Fruit fly (Drosophila melanogaster) whole organism, embryonic: ENCODE data around the gene CG43925.
A peak's percentile ranks its signal among the peaks of the same experiment; 100 is the strongest.

ENCODE experiments used
- Ada2b ChIP-seq: fragments of 200-800 bp; sonication (Bioruptor generic); IDR thresholded peaks from 2 replicates; pipeline ENCODE4 v1.3.6; 2022; ENCODE audit warnings: missing biosample characterization, missing genetic modification characterization
- B-H1 ChIP-seq: fragments of 200-800 bp; sonication (Bioruptor generic); IDR thresholded peaks from 3 replicates; pipeline ENCODE4 v1.3.6; 2022; ENCODE audit warnings: missing biosample characterization, missing genetic modification characterization
- CG10366 ChIP-seq: fragments of 200-800 bp; sonication (Bioruptor generic); IDR thresholded peaks from 2 replicates; pipeline ENCODE4 v1.3.6; 2022; ENCODE audit warnings: missing biosample characterization, missing genetic modification characterization
- CG12942 ChIP-seq: fragments of 200-800 bp; sonication (Bioruptor generic); optimal IDR thresholded peaks from 3 replicates; lab custom pipeline; 2016; ENCODE audit warnings: missing biosample characterization, missing genetic modification characterization
- CG13123 ChIP-seq: fragments of 200-800 bp; sonication (Bioruptor generic); optimal IDR thresholded peaks from 2 replicates; lab custom pipeline; 2016; ENCODE audit warnings: missing biosample characterization, missing genetic modification characterization
- CG13287 ChIP-seq: fragments of 200-800 bp; sonication (Bioruptor generic); IDR thresholded peaks from 2 replicates; pipeline ENCODE4 v1.3.6; 2022; ENCODE audit warnings: missing biosample characterization, missing genetic modification characterization; ENCODE audit not compliant: partially characterized antibody
- CG13775 ChIP-seq: fragments of 200-800 bp; sonication (Bioruptor generic); optimal IDR thresholded peaks from 3 replicates; lab custom pipeline; 2017; ENCODE audit warnings: missing biosample characterization, mild to moderate bottlenecking, missing genetic modification characterization
- CG14050 ChIP-seq: fragments of 200-800 bp; sonication (Bioruptor generic); IDR thresholded peaks from 3 replicates; pipeline ENCODE4 v1.3.6; 2022; ENCODE audit warnings: missing biosample characterization, missing genetic modification characterization
- CG15514 ChIP-seq: fragments of 200-800 bp; sonication (Bioruptor generic); optimal IDR thresholded peaks from 3 replicates; lab custom pipeline; 2017; ENCODE audit warnings: missing biosample characterization, missing genetic modification characterization, mild to moderate bottlenecking, moderate library complexity, missing genetic modification reagents
- CG1603 ChIP-seq: fragments of 200-800 bp; sonication (Bioruptor generic); optimal IDR thresholded peaks from 2 replicates; lab custom pipeline; 2019; ENCODE audit warnings: missing biosample characterization, mild to moderate bottlenecking, missing genetic modification characterization, moderate library complexity
- CG1647 ChIP-seq: fragments of 200-800 bp; sonication (Bioruptor generic); optimal IDR thresholded peaks from 3 replicates; lab custom pipeline; 2016; ENCODE audit warnings: missing biosample characterization, missing genetic modification characterization
- CG16863 ChIP-seq: fragments of 200-800 bp; sonication (Bioruptor generic); optimal IDR thresholded peaks from 3 replicates; lab custom pipeline; 2016; ENCODE audit warnings: missing biosample characterization, missing genetic modification characterization
- CG2120 ChIP-seq: fragments of 200-800 bp; sonication (Bioruptor generic); optimal IDR thresholded peaks from 3 replicates; lab custom pipeline; 2016; ENCODE audit warnings: missing biosample characterization, missing genetic modification characterization
- CG2199 ChIP-seq: fragments of 200-800 bp; sonication (Bioruptor generic); IDR thresholded peaks from 3 replicates; pipeline ENCODE4 v1.3.6; 2022; ENCODE audit warnings: missing biosample characterization, missing genetic modification characterization
- CG31365 ChIP-seq: fragments of 200-800 bp; sonication (Bioruptor generic); optimal IDR thresholded peaks from 2 replicates; lab custom pipeline; 2018; ENCODE audit warnings: missing biosample characterization, mild to moderate bottlenecking, missing genetic modification characterization
- CG42726 ChIP-seq: fragments of 200-800 bp; sonication (Bioruptor generic); IDR thresholded peaks from 2 replicates; pipeline ENCODE4 v1.3.6; 2022; ENCODE audit warnings: missing biosample characterization, missing genetic modification characterization; ENCODE audit not compliant: partially characterized antibody
- CG6254 ChIP-seq: fragments of 200-800 bp; sonication (Bioruptor generic); optimal IDR thresholded peaks from 3 replicates; lab custom pipeline; 2017; ENCODE audit warnings: mild to moderate bottlenecking, missing biosample characterization, missing genetic modification reagents, missing genetic modification characterization
- CG6654 ChIP-seq: fragments of 200-800 bp; sonication (Bioruptor generic); optimal IDR thresholded peaks from 2 replicates; lab custom pipeline; 2017; ENCODE audit warnings: missing biosample characterization, mild to moderate bottlenecking, missing genetic modification characterization
- CG7963 ChIP-seq: fragments of 200-800 bp; sonication (Bioruptor generic); IDR thresholded peaks from 3 replicates; pipeline ENCODE4 v1.3.6; 2022; ENCODE audit warnings: missing biosample characterization, missing genetic modification characterization; ENCODE audit not compliant: partially characterized antibody
- CG8359 ChIP-seq: fragments of 200-800 bp; sonication (Bioruptor generic); optimal IDR thresholded peaks from 2 replicates; lab custom pipeline; 2017; ENCODE audit warnings: missing biosample characterization, mild to moderate bottlenecking, missing genetic modification characterization, borderline replicate concordance
- CG9797 ChIP-seq: fragments of 200-800 bp; sonication (Bioruptor generic); optimal IDR thresholded peaks from 3 replicates; lab custom pipeline; 2018; ENCODE audit warnings: missing biosample characterization, mild to moderate bottlenecking, missing genetic modification characterization
- CG9876 ChIP-seq: fragments of 200-800 bp; sonication (Bioruptor generic); optimal IDR thresholded peaks from 2 replicates; lab custom pipeline; 2016; ENCODE audit warnings: missing biosample characterization, missing genetic modification characterization
- CG9932 ChIP-seq: fragments of 200-800 bp; sonication (Bioruptor generic); IDR thresholded peaks from 2 replicates; pipeline ENCODE4 v1.3.6; 2022; ENCODE audit warnings: missing biosample characterization, missing genetic modification characterization
- CHES-1-like ChIP-seq: fragments of 200-800 bp; sonication (Bioruptor generic); optimal IDR thresholded peaks from 2 replicates; lab custom pipeline; 2016; ENCODE audit warnings: missing biosample characterization, missing genetic modification characterization
- Fer1 ChIP-seq: fragments of 200-800 bp; sonication (Bioruptor generic); optimal IDR thresholded peaks from 2 replicates; lab custom pipeline; 2017; ENCODE audit warnings: missing biosample characterization, mild to moderate bottlenecking, missing genetic modification characterization
- HLHmδ ChIP-seq: fragments of 200-800 bp; sonication (Bioruptor generic); optimal IDR thresholded peaks from 2 replicates; lab custom pipeline; 2018; ENCODE audit warnings: missing biosample characterization, mild to moderate bottlenecking, missing genetic modification characterization, moderate library complexity
- Hmr ChIP-seq: fragments of 200-800 bp; sonication (Bioruptor generic); optimal IDR thresholded peaks from 3 replicates; lab custom pipeline; 2017; ENCODE audit warnings: mild to moderate bottlenecking, missing biosample characterization, missing genetic modification reagents, missing genetic modification characterization
- Lpt ChIP-seq: fragments of >200 bp; optimal IDR thresholded peaks from 2 replicates; lab custom pipeline; 2018; ENCODE audit warnings: missing biosample characterization, missing genetic modification characterization
- NC2β ChIP-seq: fragments of 200-800 bp; sonication (Bioruptor generic); optimal IDR thresholded peaks from 2 replicates; lab custom pipeline; 2016; ENCODE audit warnings: missing biosample characterization, missing genetic modification characterization
- Nf-YC ChIP-seq: fragments of 200-800 bp; optimal IDR thresholded peaks from 3 replicates; lab custom pipeline; 2019; ENCODE audit warnings: missing biosample characterization, mild to moderate bottlenecking, missing genetic modification characterization, moderate library complexity
- Trl ChIP-seq, 3 experiments: fragments of >200 bp in 2 of 3; fragments of 200-800 bp in 1 of 3; sonication (Bioruptor generic) in 1 of 3; optimal IDR thresholded peaks; 2 replicates in 1 of 3; 3 replicates in 2 of 3; lab custom pipeline; 2016 to 2017; ENCODE audit warnings: missing biosample characterization in 1 of 3, missing genetic modification characterization in 1 of 3
- abd-A ChIP-seq: fragments of 200-800 bp; sonication (Bioruptor generic); optimal IDR thresholded peaks from 3 replicates; lab custom pipeline; 2019; ENCODE audit warnings: missing biosample characterization, mild to moderate bottlenecking, missing genetic modification characterization, moderate library complexity
- croc ChIP-seq: fragments of 200-800 bp; sonication (Bioruptor generic); conservative IDR thresholded peaks from 3 replicates; pipeline ENCODE4 v1.3.6; 2022; ENCODE audit warnings: missing biosample characterization, missing genetic modification characterization
- en ChIP-seq: fragments of 200-800 bp; sonication (Bioruptor generic); optimal IDR thresholded peaks from 2 replicates; lab custom pipeline; 2016; ENCODE audit warnings: missing biosample characterization, missing genetic modification characterization
- eve ChIP-seq, 2 experiments: fragments of >200 bp; optimal IDR thresholded peaks; 2 replicates each; lab custom pipeline; 2017; ENCODE audit warnings: missing biosample characterization in 2 of 2, missing genetic modification characterization in 2 of 2
- exex ChIP-seq: fragments of 200-800 bp; sonication (Bioruptor generic); optimal IDR thresholded peaks from 4 replicates; lab custom pipeline; 2018; ENCODE audit warnings: missing biosample characterization, mild to moderate bottlenecking, missing genetic modification characterization, moderate library complexity
- fd96Cb ChIP-seq: fragments of 200-800 bp; sonication (Bioruptor generic); optimal IDR thresholded peaks from 2 replicates; lab custom pipeline; 2018; ENCODE audit warnings: missing biosample characterization, mild to moderate bottlenecking, missing genetic modification characterization, moderate library complexity
- grn ChIP-seq: fragments of 200-800 bp; sonication (Bioruptor generic); optimal IDR thresholded peaks from 3 replicates; lab custom pipeline; 2017; ENCODE audit warnings: missing biosample characterization, missing genetic modification characterization
- hb ChIP-seq: fragments of 200-800 bp; sonication (Bioruptor generic); IDR thresholded peaks from 3 replicates; pipeline ENCODE4 v1.3.6; 2022; ENCODE audit warnings: missing biosample characterization, missing genetic modification characterization; ENCODE audit not compliant: partially characterized antibody
- hkb ChIP-seq, 2 experiments: fragments of 200-800 bp in 1 of 2; fragments of >200 bp in 1 of 2; sonication (Bioruptor generic) in 1 of 2; IDR thresholded peaks in 1 of 2; optimal IDR thresholded peaks in 1 of 2; 2 replicates each; pipeline versions ENCODE4 v1.3.6 to Lab custom; 2017 to 2022; ENCODE audit warnings: missing biosample characterization in 1 of 2, missing genetic modification characterization in 1 of 2
- jumu ChIP-seq: fragments of 200-800 bp; sonication (Bioruptor generic); optimal IDR thresholded peaks from 3 replicates; lab custom pipeline; 2016; ENCODE audit warnings: missing biosample characterization, missing genetic modification characterization
- lbe ChIP-seq: fragments of 200-800 bp; sonication (Bioruptor generic); optimal IDR thresholded peaks from 2 replicates; lab custom pipeline; 2016; ENCODE audit warnings: missing biosample characterization, mild to moderate bottlenecking, missing genetic modification characterization
- row ChIP-seq: fragments of 200-800 bp; sonication (Bioruptor generic); IDR thresholded peaks from 3 replicates; pipeline ENCODE4 v1.3.6; 2022; ENCODE audit warnings: missing biosample characterization, missing genetic modification characterization
- sc ChIP-seq, 3 experiments: fragments of >200 bp in 2 of 3; fragments of 200-800 bp in 1 of 3; sonication (Bioruptor generic) in 1 of 3; optimal IDR thresholded peaks; 2 replicates in 2 of 3; 3 replicates in 1 of 3; lab custom pipeline; 2017; ENCODE audit warnings: mild to moderate bottlenecking in 1 of 3, missing biosample characterization in 1 of 3, missing genetic modification characterization in 1 of 3, missing genetic modification reagents in 1 of 3
- seq ChIP-seq: fragments of 200-800 bp; sonication (Bioruptor generic); IDR thresholded peaks from 2 replicates; pipeline ENCODE4 v1.3.6; 2022; ENCODE audit warnings: missing biosample characterization, missing genetic modification characterization
- ssp ChIP-seq: fragments of 200-800 bp; sonication (Bioruptor generic); IDR thresholded peaks from 2 replicates; pipeline ENCODE4 v1.3.6; 2022; ENCODE audit warnings: missing biosample characterization, missing genetic modification characterization
- tll ChIP-seq, 2 experiments: fragments of 200-800 bp in 1 of 2; fragments of >200 bp in 1 of 2; sonication (Bioruptor generic) in 1 of 2; optimal IDR thresholded peaks; 2 replicates each; lab custom pipeline; 2017 to 2019; ENCODE audit warnings: missing biosample characterization in 2 of 2, missing genetic modification characterization in 2 of 2, mild to moderate bottlenecking in 1 of 2, moderate library complexity in 1 of 2
- toy ChIP-seq: fragments of 200-800 bp; sonication (Bioruptor generic); IDR thresholded peaks from 2 replicates; pipeline ENCODE4 v1.3.6; 2022; ENCODE audit warnings: missing biosample characterization, missing genetic modification characterization
- tx ChIP-seq: fragments of 200-800 bp; sonication (Bioruptor generic); optimal IDR thresholded peaks from 2 replicates; lab custom pipeline; 2016; ENCODE audit warnings: missing biosample characterization, missing genetic modification characterization
- zfh2 ChIP-seq: fragments of 200-800 bp; sonication (Bioruptor generic); optimal IDR thresholded peaks from 2 replicates; lab custom pipeline; 2016; ENCODE audit warnings: missing biosample characterization, missing genetic modification characterization

The CG43925 gene

dm6 chr2L:13156349-13156748, 19.9 kb upstream of the CG43925 start (continued):
- TF ChIP-seq CG1647 (GFP tag; lab: Kevin White, UChicago) (no peak), NC2β (GFP tag; lab: Kevin White, UChicago) (no peak), CG9876 (GFP tag; lab: Kevin White, UChicago) (no peak), tll (GFP tag; optimal IDR thresholded peaks at IDR 0.05; lab: Kevin White, UChicago) (no peak), CG14050 (GFP tag; lab: Robert Waterston, UW) (no peak), Trl (optimal IDR thresholded peaks at IDR 0.05; lab: Kevin White, UChicago) (no peak), Trl (GFP tag; optimal IDR thresholded peaks at IDR 0.05; lab: Kevin White, UChicago) (no peak), jumu (GFP tag; lab: Kevin White, UChicago) (no peak), Lpt (GFP tag; lab: Kevin White, UChicago) (no peak), CG6654 (GFP tag; lab: Kevin White, UChicago) (no peak), CG16863 (no peak), B-H1 (GFP tag; lab: Robert Waterston, UW) (no peak), hb (GFP tag; lab: Robert Waterston, UW) (no peak), Hmr (GFP tag; lab: Kevin White, UChicago) (peak; percentile 2), toy (GFP tag; lab: Robert Waterston, UW) (no peak), ssp (no peak), CG13775 (no peak), grn (GFP tag; lab: Kevin White, UChicago) (no peak), Fer1 (GFP tag; lab: Kevin White, UChicago) (peak; percentile 62), Nf-YC (tag; lab: Kevin White, UChicago) (peak; percentile 26), fd96Cb (peak; percentile 3), sc (optimal IDR thresholded peaks at IDR 0.05; lab: Kevin White, UChicago) (no peak), sc (GFP tag; optimal IDR thresholded peaks at IDR 0.05; lab: Kevin White, UChicago) (no peak), CG42726 (GFP tag; lab: Robert Waterston, UW) (no peak), CG31365 (tag; lab: Kevin White, UChicago) (no peak), zfh2 (GFP tag; lab: Kevin White, UChicago) (no peak), CG7963 (GFP tag; lab: Robert Waterston, UW) (no peak), lbe (GFP tag; lab: Kevin White, UChicago) (no peak), abd-A (tag; lab: Kevin White, UChicago) (no peak), CG9797 (GFP tag; lab: Kevin White, UChicago) (no peak), hkb (optimal IDR thresholded peaks at IDR 0.05; lab: Kevin White, UChicago) (no peak), hkb (GFP tag; IDR thresholded peaks at IDR 0.05; lab: Robert Waterston, UW) (peak; percentile 57), CG2120 (GFP tag; lab: Kevin White, UChicago) (no peak), CG13123 (GFP tag; lab: Kevin White, UChicago) (no peak), seq (GFP tag; lab: Robert Waterston, UW) (no peak), HLHmδ (GFP tag; lab: Kevin White, UChicago) (no peak), en (no peak), CG8359 (GFP tag; lab: Kevin White, UChicago) (no peak), CG13287 (GFP tag; lab: Robert Waterston, UW) (no peak), CG2199 (GFP tag; lab: Robert Waterston, UW) (no peak), CG6254 (no peak), exex (tag; lab: Kevin White, UChicago) (no peak), row (peak; percentile 44; the same call in 1 of the 3 replicates), CHES-1-like (GFP tag; lab: Kevin White, UChicago) (no peak), CG12942 (GFP tag; lab: Kevin White, UChicago) (no peak), CG9932 (no peak), Ada2b (GFP tag; lab: Robert Waterston, UW) (0 out of 2 replicates have a peak, but pooled peaks have one; percentile 9), CG1603 (tag; lab: Kevin White, UChicago) (no peak), eve (GFP tag; optimal IDR thresholded peaks at IDR 0.05; lab: Kevin White, UChicago) (no peak), tx (no peak), croc (GFP tag; lab: Robert Waterston, UW) (no peak), CG15514 (GFP tag; lab: Kevin White, UChicago) (no peak), CG10366 (GFP tag; lab: Robert Waterston, UW) (no peak)
